Fruit fly (Drosophila melanogaster): ENCODE data around the gene CG7342.

DNA sequence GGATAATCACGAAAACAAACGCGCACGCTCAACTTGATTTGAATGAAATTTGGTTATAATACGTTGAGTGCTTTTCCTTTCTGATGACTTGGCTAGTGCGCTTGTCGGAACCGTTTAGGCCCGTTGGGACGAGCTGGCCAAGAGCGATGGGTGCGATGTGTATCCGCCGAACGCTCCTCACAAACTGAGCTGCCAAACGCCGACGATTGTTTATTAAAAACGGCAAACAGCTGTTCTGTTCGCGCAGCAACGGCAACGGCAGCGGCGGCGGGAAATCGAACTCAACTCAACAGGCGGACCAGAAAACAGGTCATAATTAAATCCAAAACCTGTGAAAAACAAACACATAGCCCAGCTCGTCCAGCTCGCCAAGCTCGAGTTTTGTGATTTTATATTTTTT lies 17.8 kb downstream of the CG7342 start:
- no peak for TF ChIP-seq pdm3 (GFP tag; optimal IDR thresholded peaks at IDR 0.05)
- TF ChIP-seq net (GFP tag; optimal IDR thresholded peaks at IDR 0.05), result no peak
- TF ChIP-seq Lpt (GFP tag; optimal IDR thresholded peaks at IDR 0.05), result no peak
- TF ChIP-seq fkh (GFP tag; optimal IDR thresholded peaks at IDR 0.05), result peak; percentile 42
- TF ChIP-seq dac (GFP tag; optimal IDR thresholded peaks at IDR 0.05), result no peak
- no peak for TF ChIP-seq CG9139 (GFP tag; optimal IDR thresholded peaks at IDR 0.05)
- TF ChIP-seq CG6854 (GFP tag; optimal IDR thresholded peaks at IDR 0.05), result no peak
- no peak for TF ChIP-seq CG31627 (GFP tag; optimal IDR thresholded peaks at IDR 0.05)

All from whole organism, prepupa.